Fruit fly (Drosophila melanogaster): ENCODE results near the gene klar.

The klar gene

DNA sequence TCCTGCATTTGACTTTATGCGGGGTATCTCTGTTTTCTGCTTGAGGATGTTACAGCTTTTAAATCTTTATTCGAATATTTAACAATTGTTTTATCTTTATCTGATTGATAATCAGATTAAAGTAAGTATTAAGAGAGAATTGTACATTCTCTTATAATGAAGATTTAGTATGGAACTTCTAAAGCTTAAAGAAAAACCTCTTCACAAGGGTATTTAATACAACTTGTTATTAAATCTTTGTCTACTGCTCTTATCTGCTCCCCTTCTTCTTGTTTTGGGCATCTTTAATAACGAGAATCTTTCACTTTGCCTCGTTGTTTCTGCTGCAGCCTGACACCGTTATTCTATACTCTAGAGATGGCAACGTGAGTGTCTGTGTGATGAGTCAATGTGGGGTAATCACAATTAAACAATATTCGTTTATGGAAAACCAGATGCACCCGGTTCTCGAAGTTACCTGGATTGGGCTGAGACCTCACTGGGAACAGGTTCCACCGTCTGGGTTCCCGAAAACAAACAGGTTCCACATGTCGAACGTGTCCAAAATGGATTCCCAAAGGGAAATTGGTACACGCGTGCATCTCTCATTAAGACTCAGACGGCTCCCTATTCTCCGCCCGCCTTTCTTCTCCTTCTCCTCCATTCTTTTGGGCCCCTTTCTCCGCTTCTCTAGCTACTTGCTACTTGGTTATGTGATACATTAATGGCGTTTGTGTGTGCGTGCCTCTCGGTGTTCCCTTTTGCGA, 9.8 kb upstream of the klar start (continued):
- peak; percentile 58 for TF ChIP-seq CG10669 (GFP tag; optimal IDR thresholded peaks at IDR 0.05)
- peak; percentile 40; the same call in 1 of the 2 replicates for TF ChIP-seq CG15336 (GFP tag; IDR thresholded peaks at IDR 0.05)
- peak; percentile 49 for TF ChIP-seq Hr4 (GFP tag; optimal IDR thresholded peaks at IDR 0.05)
- TF ChIP-seq CG1621 (tag; optimal IDR thresholded peaks at IDR 0.05), result no peak
- peak; percentile 73 for TF ChIP-seq Hr39 (GFP tag; optimal IDR thresholded peaks at IDR 0.05)
- peak; percentile 7 for TF ChIP-seq CG7368 (GFP tag; optimal IDR thresholded peaks at IDR 0.05)
- peak; percentile 67 for TF ChIP-seq CG6808 (GFP tag; optimal IDR thresholded peaks at IDR 0.05)
- peak; percentile 70 for TF ChIP-seq Eip75B (GFP tag; optimal IDR thresholded peaks at IDR 0.05)
- TF ChIP-seq CG3919 (GFP tag; optimal IDR thresholded peaks at IDR 0.05), result peak; percentile 69
- peak; percentile 69 for TF ChIP-seq CG8632 (GFP tag; optimal IDR thresholded peaks at IDR 0.05)
- peak; percentile 60 for TF ChIP-seq spab (GFP tag; optimal IDR thresholded peaks at IDR 0.05)
- peak; percentile 74 for TF ChIP-seq CG10631 (GFP tag; optimal IDR thresholded peaks at IDR 0.05)
- TF ChIP-seq achi (GFP tag; optimal IDR thresholded peaks at IDR 0.05), result peak; percentile 70
- peak; percentile 71 for TF ChIP-seq lz (GFP tag; optimal IDR thresholded peaks at IDR 0.05)
- peak; percentile 60 for TF ChIP-seq CG6792 (GFP tag; optimal IDR thresholded peaks at IDR 0.05)
- TF ChIP-seq CG11902 (GFP tag; optimal IDR thresholded peaks at IDR 0.05), result peak; percentile 59
- TF ChIP-seq CG3032 (tag; optimal IDR thresholded peaks at IDR 0.05), result peak; percentile 74
- TF ChIP-seq CG8319 (GFP tag; optimal IDR thresholded peaks at IDR 0.05), result peak; percentile 50
- TF ChIP-seq acj6 (GFP tag; optimal IDR thresholded peaks at IDR 0.05), result peak; percentile 57
- TF ChIP-seq CG11294 (GFP tag; IDR thresholded peaks at IDR 0.05), result no peak
- TF ChIP-seq Eip93F (GFP tag; optimal IDR thresholded peaks at IDR 0.05), result no peak
- TF ChIP-seq CG6854 (GFP tag; optimal IDR thresholded peaks at IDR 0.05), result no peak
- TF ChIP-seq CG6276 (GFP tag; optimal IDR thresholded peaks at IDR 0.05), result peak; percentile 67
- TF ChIP-seq svp (GFP tag), result peak; percentile 91
- TF ChIP-seq Hr38 (GFP tag; optimal IDR thresholded peaks at IDR 0.05), result no peak
- no peak for TF ChIP-seq fkh (GFP tag; optimal IDR thresholded peaks at IDR 0.05)
- TF ChIP-seq Lpt (GFP tag; optimal IDR thresholded peaks at IDR 0.05), result peak; percentile 40
- peak; percentile 38; the same call in 1 of the 3 replicates for TF ChIP-seq eg (GFP tag; IDR thresholded peaks at IDR 0.05)
- no peak for TF ChIP-seq Gug (GFP tag; IDR thresholded peaks at IDR 0.05)
- TF ChIP-seq CG31627 (GFP tag; optimal IDR thresholded peaks at IDR 0.05), result peak; percentile 77
- TF ChIP-seq Smox (GFP tag; optimal IDR thresholded peaks at IDR 0.05), result peak; percentile 77
- TF ChIP-seq Sox14 (GFP tag; optimal IDR thresholded peaks at IDR 0.05), result peak; percentile 61
- TF ChIP-seq cyc (GFP tag; optimal IDR thresholded peaks at IDR 0.05), result peak; percentile 67
- peak; percentile 69 for TF ChIP-seq CG8119 (GFP tag; IDR thresholded peaks at IDR 0.05)

DNA sequence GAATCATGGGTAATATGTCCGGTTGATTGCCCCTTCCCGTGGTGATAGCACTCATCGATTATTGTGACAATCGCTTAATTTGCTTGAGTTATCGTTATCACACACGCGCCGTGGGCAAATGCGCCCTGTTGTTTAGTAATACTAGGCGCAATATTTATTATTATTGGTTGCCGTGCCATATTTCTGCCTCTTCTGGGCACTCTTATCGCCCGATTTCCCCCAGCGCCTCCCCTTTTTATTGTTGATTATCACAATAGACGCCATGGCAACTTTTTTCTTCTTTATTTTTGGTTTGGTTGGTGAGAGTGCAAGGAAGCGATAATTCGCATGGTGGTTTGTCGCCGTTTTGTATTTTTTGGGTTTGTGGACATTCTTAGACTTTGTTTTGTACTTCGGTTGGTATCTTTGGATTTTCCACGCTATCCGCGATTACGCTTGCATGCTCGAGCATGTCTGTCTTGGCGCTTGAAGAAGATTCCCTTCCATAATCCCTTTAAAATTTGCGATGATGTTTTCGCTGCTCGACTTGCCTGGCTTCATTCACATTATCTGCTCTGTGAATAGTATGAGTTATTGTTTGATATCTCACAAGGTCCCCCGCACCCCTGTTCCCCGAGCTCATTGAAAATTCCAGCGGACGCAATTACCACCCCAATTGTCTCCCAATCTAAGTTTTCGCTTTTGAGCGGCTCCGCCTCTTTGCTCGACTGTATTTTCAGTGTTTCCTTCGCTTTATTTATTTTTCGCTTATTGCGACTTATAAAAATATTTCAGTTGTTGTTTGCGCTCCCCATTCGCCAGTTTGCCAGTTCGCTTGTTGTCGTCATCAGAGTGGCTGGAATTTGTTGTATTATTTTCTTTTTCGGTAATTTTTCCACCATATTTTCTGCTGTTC, 8.1 kb upstream of the klar start:
- TF ChIP-seq Eip93F (GFP tag; optimal IDR thresholded peaks at IDR 0.05) (peak; percentile 40), CG3032 (tag; optimal IDR thresholded peaks at IDR 0.05) (no peak), Eip78C (GFP tag) (peak; percentile 72), dsx (GFP tag; optimal IDR thresholded peaks at IDR 0.05; ENCODE audit: poor library complexity, severe bottlenecking) (no peak), Ets21C (GFP tag; optimal IDR thresholded peaks at IDR 0.05) (no peak), dac (GFP tag; optimal IDR thresholded peaks at IDR 0.05) (no peak), Smox (GFP tag; optimal IDR thresholded peaks at IDR 0.05) (peak; percentile 9), CG1621 (tag; optimal IDR thresholded peaks at IDR 0.05) (no peak), Hr38 (GFP tag; optimal IDR thresholded peaks at IDR 0.05) (no peak), eg (GFP tag; IDR thresholded peaks at IDR 0.05) (no peak), Sox102F (GFP tag; optimal IDR thresholded peaks at IDR 0.05) (no peak), fkh (GFP tag; optimal IDR thresholded peaks at IDR 0.05) (peak; percentile 93), acj6 (GFP tag; optimal IDR thresholded peaks at IDR 0.05) (no peak), CG31627 (GFP tag; optimal IDR thresholded peaks at IDR 0.05) (no peak), Met (GFP tag; optimal IDR thresholded peaks at IDR 0.05) (peak; percentile 4), svp (GFP tag) (peak; percentile 64), Hr4 (GFP tag; optimal IDR thresholded peaks at IDR 0.05) (no peak), vri (GFP tag; optimal IDR thresholded peaks at IDR 0.05) (peak; percentile 97), fd59A (GFP tag; optimal IDR thresholded peaks at IDR 0.05) (no peak), Gug (GFP tag; IDR thresholded peaks at IDR 0.05) (no peak), achi (GFP tag; optimal IDR thresholded peaks at IDR 0.05) (no peak), pdm3 (GFP tag; optimal IDR thresholded peaks at IDR 0.05) (no peak), CG16779 (tag; optimal IDR thresholded peaks at IDR 0.05) (peak; percentile 7), CG7368 (GFP tag; optimal IDR thresholded peaks at IDR 0.05) (no peak), Sox14 (GFP tag; optimal IDR thresholded peaks at IDR 0.05) (peak; percentile 37)

Measured in whole organism, prepupa.